Worm (Caenorhabditis elegans): ENCODE data around the gene tap-1.

ce11 chrX:14584335-14584734 lies 5.1 kb upstream of the tap-1 start:
- TF ChIP-seq tab-1 (GFP tag; IDR thresholded peaks at IDR 0.05) (no peak), flt-1 (GFP tag; IDR thresholded peaks at IDR 0.05) (no peak), ref-1 (GFP tag; conservative IDR thresholded peaks at IDR 0.05) (no peak), T22C8.4 (GFP tag; IDR thresholded peaks at IDR 0.05) (no peak), ztf-23 (GFP tag; IDR thresholded peaks at IDR 0.05) (no peak)

Measured in whole organism, midembryonic.